Worm (Caenorhabditis elegans): ENCODE data around the gene srh-240.

DNA sequence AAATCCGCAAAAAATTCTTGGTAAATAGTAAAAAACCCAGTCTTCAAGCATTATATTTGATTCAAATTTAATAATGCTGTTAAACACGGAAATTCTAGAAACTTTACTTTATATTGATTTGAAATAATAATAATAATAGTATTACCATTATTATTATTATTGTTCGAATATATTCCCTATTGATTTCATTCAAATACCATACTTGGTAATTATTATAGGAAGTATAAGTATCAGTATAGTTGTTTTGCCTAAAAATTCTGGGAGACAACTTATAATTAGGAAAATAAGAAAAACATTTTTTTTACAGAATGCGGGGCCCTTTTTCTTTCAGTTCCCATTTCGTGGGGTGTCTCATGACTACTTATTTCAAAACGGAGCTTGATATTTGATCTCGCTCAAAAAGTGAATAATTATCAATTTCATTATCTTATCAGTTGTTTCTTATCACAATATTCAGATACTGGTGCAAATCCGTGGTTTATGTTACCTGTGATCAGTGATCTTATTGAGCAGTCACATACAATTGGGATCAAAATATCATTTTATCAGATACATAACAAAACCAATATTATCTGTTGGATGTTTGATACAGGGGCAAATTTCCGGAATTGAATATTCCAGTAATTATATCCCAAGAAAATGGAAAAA is 16.6 kb upstream of the srh-240 start, which contains the start of gene srj-49:
- TF ChIP-seq F37D6.2 (tag; optimal IDR thresholded peaks at IDR 0.05) = no peak
- TF ChIP-seq nhr-48 (tag; optimal IDR thresholded peaks at IDR 0.05) = no peak

All from whole organism, L4 larva.